Worm (Caenorhabditis elegans) whole organism, L4/young adult: Measurements from ENCODE around the gene pycr-1.

Experiments
- dao-5 ChIP-seq: sonication (generic microtip); optimal IDR thresholded peaks from 2 replicates; lab custom pipeline; 2016; ENCODE audit warnings: missing genotype, missing genetic modification characterization, moderate library complexity, missing compliant biosample characterization
- him-1 ChIP-seq: sonication (generic microtip); optimal IDR thresholded peaks from 2 replicates; lab custom pipeline; 2016; ENCODE audit warnings: missing genotype, missing genetic modification reagents, missing genetic modification characterization, missing compliant biosample characterization

DNA sequence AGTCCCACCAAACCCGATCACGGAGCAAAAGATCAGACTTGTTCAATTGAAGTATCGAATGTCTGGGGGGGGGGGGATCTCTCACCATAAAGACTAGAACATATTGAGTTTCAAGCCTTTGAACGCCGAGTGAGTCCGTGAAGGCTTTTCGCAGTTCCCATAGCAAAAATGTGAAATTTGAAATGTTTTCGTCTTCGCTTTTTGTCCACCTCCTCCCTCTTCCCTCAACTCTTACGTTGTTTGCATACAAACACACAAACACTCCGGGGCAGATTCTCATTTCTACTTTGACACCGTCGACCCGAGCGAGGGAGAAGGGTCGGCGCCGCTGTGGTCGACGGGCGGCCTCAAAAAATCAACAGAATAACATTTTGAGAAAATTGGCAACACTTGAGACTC, 32.5 kb downstream of the pycr-1 start:
- TF ChIP-seq dao-5 (tag; lab: Kevin White, UChicago) (no peak), him-1 (tag; lab: Kevin White, UChicago) (no peak)
